Worm (Caenorhabditis elegans): ENCODE measurements around the gene twk-22.

DNA sequence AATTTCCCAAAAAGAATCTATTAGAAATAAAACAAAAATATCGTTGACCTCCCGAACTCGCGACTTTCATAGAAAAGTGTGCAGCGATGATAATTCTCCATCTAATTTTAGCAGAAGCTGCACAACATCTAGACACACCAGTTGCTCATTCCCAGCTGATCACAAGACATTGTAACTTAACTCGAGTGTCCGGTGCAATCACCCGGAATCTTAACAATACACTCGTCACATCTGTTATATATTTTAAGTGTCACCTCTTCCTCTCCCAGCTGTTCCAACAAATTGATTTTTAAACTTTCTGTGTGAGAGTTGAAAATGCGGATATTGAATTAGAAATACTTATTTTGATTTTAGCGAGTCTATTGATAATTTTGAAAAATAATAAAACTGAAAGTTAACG is 15.1 kb downstream of the twk-22 start:
- TF ChIP-seq unc-62 (GFP tag; optimal IDR thresholded peaks at IDR 0.05) (no peak), snpc-1.1 (tag; optimal IDR thresholded peaks at IDR 0.05; ENCODE audit: insufficient read depth) (no peak), Y67H2A.10 (GFP tag; conservative IDR thresholded peaks at IDR 0.05) (no peak)

Data from whole organism, young adult.